Fruit fly (Drosophila melanogaster) whole organism, embryonic: ENCODE data around the gene ebd1.

Source experiments
- CG1024 ChIP-seq: fragments of 200-800 bp; sonication (Bioruptor generic); IDR thresholded peaks from 2 replicates; pipeline ENCODE4 v1.3.6; 2022; ENCODE audit warnings: missing biosample characterization, missing genetic modification characterization
- CG10267 ChIP-seq: fragments of 200-800 bp; sonication (Bioruptor generic); optimal IDR thresholded peaks from 2 replicates; lab custom pipeline; 2018; ENCODE audit warnings: missing biosample characterization, mild to moderate bottlenecking, missing genetic modification characterization, moderate library complexity
- CG10654 ChIP-seq: fragments of 200-800 bp; sonication (Bioruptor generic); optimal IDR thresholded peaks from 2 replicates; lab custom pipeline; 2016; ENCODE audit warnings: missing biosample characterization, missing genetic modification characterization
- CG10959 ChIP-seq: fragments of 200-800 bp; sonication (Bioruptor generic); IDR thresholded peaks from 2 replicates; pipeline ENCODE4 v1.3.6; 2022; ENCODE audit warnings: missing biosample characterization, missing genetic modification characterization
- CG11085 ChIP-seq: fragments of 200-800 bp; sonication (Bioruptor generic); IDR thresholded peaks from 2 replicates; pipeline ENCODE4 v1.3.6; 2022; ENCODE audit warnings: missing biosample characterization, missing genetic modification characterization
- CG13624 ChIP-seq: fragments of 200-800 bp; sonication (Bioruptor generic); optimal IDR thresholded peaks from 2 replicates; lab custom pipeline; 2016; ENCODE audit warnings: missing biosample characterization, missing genetic modification characterization
- CG13894 ChIP-seq: fragments of 200-800 bp; sonication (Bioruptor generic); optimal IDR thresholded peaks from 3 replicates; lab custom pipeline; 2018; ENCODE audit warnings: missing biosample characterization, mild to moderate bottlenecking, missing genetic modification characterization, moderate library complexity
- CG14710 ChIP-seq: fragments of 200-800 bp; sonication (Bioruptor generic); optimal IDR thresholded peaks from 3 replicates; lab custom pipeline; 2019; ENCODE audit warnings: missing biosample characterization, mild to moderate bottlenecking, missing genetic modification characterization, moderate library complexity
- CG14860 ChIP-seq: fragments of 200-800 bp; sonication (Bioruptor generic); IDR thresholded peaks from 3 replicates; pipeline ENCODE4 v1.3.6; 2022; ENCODE audit warnings: missing biosample characterization, missing genetic modification characterization; ENCODE audit not compliant: partially characterized antibody
- CG14965 ChIP-seq: fragments of 200-800 bp; sonication (Bioruptor generic); optimal IDR thresholded peaks from 2 replicates; lab custom pipeline; 2016; ENCODE audit warnings: missing biosample characterization, missing genetic modification characterization, borderline replicate concordance
- CG1647 ChIP-seq: fragments of 200-800 bp; sonication (Bioruptor generic); optimal IDR thresholded peaks from 3 replicates; lab custom pipeline; 2016; ENCODE audit warnings: missing biosample characterization, missing genetic modification characterization
- CG16863 ChIP-seq: fragments of 200-800 bp; sonication (Bioruptor generic); optimal IDR thresholded peaks from 3 replicates; lab custom pipeline; 2016; ENCODE audit warnings: missing biosample characterization, missing genetic modification characterization
- CG18262 ChIP-seq: fragments of 200-800 bp; optimal IDR thresholded peaks from 3 replicates; lab custom pipeline; 2019; ENCODE audit warnings: missing biosample characterization, mild to moderate bottlenecking, missing genetic modification characterization, moderate library complexity
- CG32767 ChIP-seq: fragments of 200-800 bp; sonication (Bioruptor generic); IDR thresholded peaks from 2 replicates; pipeline ENCODE4 v1.3.6; 2022; ENCODE audit warnings: missing biosample characterization, missing genetic modification characterization
- CG33213 ChIP-seq: fragments of 200-800 bp; sonication (Bioruptor generic); optimal IDR thresholded peaks from 3 replicates; lab custom pipeline; 2016; ENCODE audit warnings: missing biosample characterization, missing genetic modification characterization
- CG4328 ChIP-seq: fragments of 200-800 bp; sonication (Bioruptor generic); optimal IDR thresholded peaks from 3 replicates; lab custom pipeline; 2017; ENCODE audit warnings: missing biosample characterization, missing genetic modification reagents, missing genetic modification characterization
- CG7357 ChIP-seq: fragments of 200-800 bp; sonication (Bioruptor generic); IDR thresholded peaks from 3 replicates; pipeline ENCODE4 v1.3.6; 2022; ENCODE audit warnings: missing biosample characterization, missing genetic modification characterization
- CG7372 ChIP-seq: fragments of 200-800 bp; sonication (Bioruptor generic); IDR thresholded peaks from 2 replicates; pipeline ENCODE4 v1.3.6; 2022; ENCODE audit warnings: missing biosample characterization, missing genetic modification characterization
- CG7786 ChIP-seq: fragments of 200-800 bp; sonication (Bioruptor generic); optimal IDR thresholded peaks from 2 replicates; lab custom pipeline; 2016; ENCODE audit warnings: missing biosample characterization, missing genetic modification characterization
- CG8290 ChIP-seq, 3 experiments: fragments of 200-800 bp; sonication (Bioruptor generic); optimal IDR thresholded peaks; 2 replicates each; lab custom pipeline; 2016 to 2019; ENCODE audit warnings: missing biosample characterization in 3 of 3, missing genetic modification characterization in 3 of 3, mild to moderate bottlenecking in 2 of 3, moderate library complexity in 1 of 3
- CG9437 ChIP-seq: fragments of 200-800 bp; sonication (Bioruptor generic); optimal IDR thresholded peaks from 2 replicates; lab custom pipeline; 2018; ENCODE audit warnings: missing biosample characterization, mild to moderate bottlenecking, missing genetic modification characterization
- CHES-1-like ChIP-seq: fragments of 200-800 bp; sonication (Bioruptor generic); optimal IDR thresholded peaks from 2 replicates; lab custom pipeline; 2016; ENCODE audit warnings: missing biosample characterization, missing genetic modification characterization
- CTCF ChIP-seq: fragments of 200-800 bp; sonication (Bioruptor generic); optimal IDR thresholded peaks from 2 replicates; lab custom pipeline; 2017; ENCODE audit warnings: missing biosample characterization, mild to moderate bottlenecking, missing genetic modification characterization, moderate library complexity
- Camta ChIP-seq: fragments of 200-800 bp; sonication (Bioruptor generic); optimal IDR thresholded peaks from 2 replicates; lab custom pipeline; 2016; ENCODE audit warnings: missing biosample characterization, missing genetic modification characterization
- CrebB ChIP-seq: fragments of 200-800 bp; sonication (Bioruptor generic); optimal IDR thresholded peaks from 3 replicates; lab custom pipeline; 2018; ENCODE audit warnings: missing biosample characterization, mild to moderate bottlenecking, missing genetic modification characterization
- Doc3 ChIP-seq: fragments of 200-800 bp; sonication (Bioruptor generic); IDR thresholded peaks from 3 replicates; pipeline ENCODE4 v1.3.6; 2022; ENCODE audit warnings: missing biosample characterization, missing genetic modification characterization; ENCODE audit not compliant: partially characterized antibody
- MTF-1 ChIP-seq: fragments of 200-800 bp; sonication (Bioruptor generic); optimal IDR thresholded peaks from 2 replicates; lab custom pipeline; 2018; ENCODE audit warnings: missing biosample characterization, mild to moderate bottlenecking, missing genetic modification characterization, borderline replicate concordance
- Ptx1 ChIP-seq: fragments of 200-800 bp; sonication (Bioruptor generic); IDR thresholded peaks from 2 replicates; pipeline ENCODE4 v1.3.6; 2022; ENCODE audit warnings: missing biosample characterization, missing genetic modification characterization
- Ravus ChIP-seq: fragments of 200-800 bp; sonication (Bioruptor generic); IDR thresholded peaks from 2 replicates; pipeline ENCODE4 v1.3.6; 2022; ENCODE audit warnings: missing biosample characterization, missing genetic modification characterization
- Stat92E ChIP-seq, 3 experiments: fragments of >200 bp in 2 of 3; fragments of 200-800 bp in 1 of 3; sonication (Bioruptor generic) in 1 of 3; optimal IDR thresholded peaks; 2 replicates each; lab custom pipeline; 2017 to 2019; ENCODE audit warnings: missing biosample characterization in 3 of 3, missing genetic modification characterization in 3 of 3, mild to moderate bottlenecking in 1 of 3, moderate library complexity in 1 of 3
- Vsx1 ChIP-seq: fragments of 200-800 bp; sonication (Bioruptor generic); optimal IDR thresholded peaks from 2 replicates; lab custom pipeline; 2017; ENCODE audit warnings: missing biosample characterization, mild to moderate bottlenecking, missing genetic modification characterization, missing genetic modification reagents
- bab2 ChIP-seq: fragments of 200-800 bp; sonication (Bioruptor generic); optimal IDR thresholded peaks from 2 replicates; lab custom pipeline; 2016; ENCODE audit warnings: missing biosample characterization, missing genetic modification characterization
- bbx ChIP-seq: fragments of 200-800 bp; sonication (Bioruptor generic); IDR thresholded peaks from 2 replicates; pipeline ENCODE4 v1.3.6; 2022; ENCODE audit warnings: missing biosample characterization, missing genetic modification characterization; ENCODE audit not compliant: partially characterized antibody
- bcd ChIP-seq: fragments of 200-800 bp; sonication (Bioruptor generic); optimal IDR thresholded peaks from 2 replicates; lab custom pipeline; 2017; ENCODE audit warnings: missing biosample characterization, mild to moderate bottlenecking, missing genetic modification characterization
- cad ChIP-seq: fragments of >200 bp; optimal IDR thresholded peaks from 2 replicates; lab custom pipeline; 2017; ENCODE audit warnings: missing biosample characterization, missing genetic modification characterization
- crc ChIP-seq: fragments of 200-800 bp; sonication (Bioruptor generic); optimal IDR thresholded peaks from 2 replicates; lab custom pipeline; 2016; ENCODE audit warnings: missing biosample characterization, missing genetic modification characterization
- dmrt99B ChIP-seq: fragments of 200-800 bp; sonication (Bioruptor generic); optimal IDR thresholded peaks from 2 replicates; lab custom pipeline; 2018; ENCODE audit warnings: missing biosample characterization, mild to moderate bottlenecking, missing genetic modification characterization, moderate library complexity
- dpn ChIP-seq, 2 experiments: fragments of 200-800 bp; sonication (Bioruptor generic); optimal IDR thresholded peaks; 3 replicates each; lab custom pipeline; 2016; ENCODE audit warnings: missing biosample characterization in 2 of 2, missing genetic modification characterization in 2 of 2
- grau ChIP-seq: fragments of 200-800 bp; optimal IDR thresholded peaks from 3 replicates; lab custom pipeline; 2019; ENCODE audit warnings: missing biosample characterization, mild to moderate bottlenecking, missing genetic modification characterization, moderate library complexity
- nau ChIP-seq: fragments of 200-800 bp; sonication (Bioruptor generic); optimal IDR thresholded peaks from 3 replicates; lab custom pipeline; 2017; ENCODE audit warnings: missing biosample characterization, mild to moderate bottlenecking, missing genetic modification characterization, missing genetic modification reagents
- nmo ChIP-seq: fragments of 200-800 bp; sonication (Bioruptor generic); optimal IDR thresholded peaks from 2 replicates; lab custom pipeline; 2018; ENCODE audit warnings: missing biosample characterization, mild to moderate bottlenecking, missing genetic modification characterization, moderate library complexity
- sima ChIP-seq: fragments of 200-800 bp; sonication (Bioruptor generic); optimal IDR thresholded peaks from 2 replicates; lab custom pipeline; 2016; ENCODE audit warnings: missing biosample characterization, missing genetic modification characterization
- slbo ChIP-seq: fragments of 200-800 bp; sonication (Bioruptor generic); IDR thresholded peaks from 2 replicates; pipeline ENCODE4 v1.3.6; 2022; ENCODE audit warnings: missing biosample characterization, missing genetic modification characterization
- sna ChIP-seq: fragments of 200-800 bp; sonication (Bioruptor generic); IDR thresholded peaks from 2 replicates; pipeline ENCODE4 v1.3.6; 2022; ENCODE audit warnings: missing biosample characterization, missing genetic modification characterization; ENCODE audit not compliant: partially characterized antibody
- sr ChIP-seq: fragments of 200-800 bp; sonication (Bioruptor generic); IDR thresholded peaks from 3 replicates; pipeline ENCODE4 v1.3.6; 2022; ENCODE audit warnings: missing biosample characterization, missing genetic modification characterization
- stc ChIP-seq: fragments of 200-800 bp; sonication (Bioruptor generic); IDR thresholded peaks from 2 replicates; pipeline ENCODE4 v1.3.6; 2022; ENCODE audit warnings: missing biosample characterization, missing genetic modification characterization
- tup ChIP-seq: fragments of 200-800 bp; sonication (Bioruptor generic); optimal IDR thresholded peaks from 2 replicates; lab custom pipeline; 2016; ENCODE audit warnings: missing biosample characterization, mild to moderate bottlenecking, missing genetic modification characterization, moderate library complexity
- twi ChIP-seq: fragments of 200-800 bp; optimal IDR thresholded peaks from 2 replicates; lab custom pipeline; 2019; ENCODE audit warnings: missing biosample characterization, mild to moderate bottlenecking, missing genetic modification characterization, moderate library complexity
- tx ChIP-seq: fragments of 200-800 bp; sonication (Bioruptor generic); optimal IDR thresholded peaks from 2 replicates; lab custom pipeline; 2016; ENCODE audit warnings: missing biosample characterization, missing genetic modification characterization

ebd1 gene

dm6 chr3L:642865-643738 lies 42.2 kb downstream of the ebd1 start (continued):
- TF ChIP-seq sima = no peak
- peak; percentile 17 for TF ChIP-seq CG13894 (tag; lab: Kevin White, UChicago)
- TF ChIP-seq nau (GFP tag; lab: Kevin White, UChicago) = peak; percentile 87
- no peak for TF ChIP-seq CG1024 (GFP tag; lab: Robert Waterston, UW)
- no peak for TF ChIP-seq CG7372 (GFP tag; lab: Robert Waterston, UW)
- TF ChIP-seq stc (GFP tag; lab: Robert Waterston, UW) = no peak
- no peak for TF ChIP-seq CG7357 (GFP tag; lab: Robert Waterston, UW)
- TF ChIP-seq CG8290 (GFP tag; optimal IDR thresholded peaks at IDR 0.05; lab: Kevin White, UChicago) = no peak
- peak; percentile 40 to 58 for TF ChIP-seq CG8290 (tag; optimal IDR thresholded peaks at IDR 0.05; lab: Kevin White, UChicago)
- TF ChIP-seq CG14965 (GFP tag; lab: Kevin White, UChicago) = peak; percentile 22
- TF ChIP-seq CG16863 (GFP tag; lab: Kevin White, UChicago) = peak; percentile 20
- TF ChIP-seq CG7786 (GFP tag; lab: Kevin White, UChicago) = peak; percentile 44
- TF ChIP-seq CG10267 = no peak
- no peak for TF ChIP-seq bcd (GFP tag; lab: Kevin White, UChicago)
- TF ChIP-seq CG11085 (GFP tag; lab: Robert Waterston, UW) = no peak
- no peak for TF ChIP-seq CG32767 (GFP tag; lab: Robert Waterston, UW)
- no peak for TF ChIP-seq CG10654 (GFP tag; lab: Kevin White, UChicago)
- no peak for TF ChIP-seq Doc3 (GFP tag; lab: Robert Waterston, UW)
- TF ChIP-seq CG4328 (GFP tag; lab: Kevin White, UChicago) = peak; percentile 40
- TF ChIP-seq CG10959 (GFP tag; lab: Robert Waterston, UW) = 0 out of 2 replicates have a peak, but pooled peaks have one; percentile 2
- peak in 1 of 3 experiments; percentile 68 for TF ChIP-seq Stat92E (GFP tag; optimal IDR thresholded peaks at IDR 0.05; lab: Kevin White, UChicago)
- no peak for TF ChIP-seq grau (tag; lab: Kevin White, UChicago)
- peak; percentile 45 for TF ChIP-seq Vsx1
- no peak for TF ChIP-seq CTCF (GFP tag; lab: Kevin White, UChicago)
- TF ChIP-seq cad (GFP tag; lab: Kevin White, UChicago) = no peak
- no peak for TF ChIP-seq dpn (GFP tag; optimal IDR thresholded peaks at IDR 0.05; lab: Kevin White, UChicago)
- TF ChIP-seq CG9437 (GFP tag; lab: Kevin White, UChicago) = no peak
- TF ChIP-seq Ptx1 = 0 out of 2 replicates have a peak, but pooled peaks have one; percentile 1
- TF ChIP-seq nmo = no peak
- TF ChIP-seq CG1647 (GFP tag; lab: Kevin White, UChicago) = peak; percentile 16
- TF ChIP-seq CHES-1-like = peak; percentile 30
- TF ChIP-seq bbx (GFP tag; lab: Robert Waterston, UW) = 0 out of 2 replicates have a peak, but pooled peaks have one; percentile 9
- no peak for TF ChIP-seq Ravus (GFP tag; lab: Robert Waterston, UW)
- no peak for TF ChIP-seq slbo (GFP tag; lab: Robert Waterston, UW)
- TF ChIP-seq sr (GFP tag; lab: Robert Waterston, UW) = peak; percentile 33; the same call in 1 of the 3 replicates
- no peak for TF ChIP-seq dmrt99B (tag; lab: Kevin White, UChicago)
- peak; percentile 58 for TF ChIP-seq Camta
- TF ChIP-seq crc (GFP tag; lab: Kevin White, UChicago) = no peak
- TF ChIP-seq CG14860 (GFP tag; lab: Robert Waterston, UW) = no peak
- peak; percentile 70 for TF ChIP-seq CrebB (tag; lab: Kevin White, UChicago)
- peak; percentile 44 for TF ChIP-seq CG33213
- TF ChIP-seq sna (GFP tag; lab: Robert Waterston, UW) = no peak
- peak; percentile 19 for TF ChIP-seq tup (GFP tag; lab: Kevin White, UChicago)
- no peak for TF ChIP-seq tx (GFP tag; lab: Kevin White, UChicago)
- no peak for TF ChIP-seq MTF-1 (GFP tag; lab: Kevin White, UChicago)
- no peak for TF ChIP-seq twi (tag; lab: Kevin White, UChicago)
- TF ChIP-seq CG18262 = no peak
- no peak for TF ChIP-seq CG13624
- no peak for TF ChIP-seq CG14710 (tag; lab: Kevin White, UChicago)
- TF ChIP-seq bab2 (GFP tag; lab: Kevin White, UChicago) = no peak
